Worm (Caenorhabditis elegans): ENCODE results near the gene fbxa-47.

ce11 chrIII:2233399-2233798, 1.1 kb upstream of the fbxa-47 start:
- TF ChIP-seq hlh-11 (tag; optimal IDR thresholded peaks at IDR 0.05) (no peak), ceh-20 (GFP tag; IDR thresholded peaks at IDR 0.05) (no peak), egl-27 (tag; optimal IDR thresholded peaks at IDR 0.05) (no peak), ctbp-1 (GFP tag; IDR thresholded peaks at IDR 0.05) (no peak), nhr-237 (tag; optimal IDR thresholded peaks at IDR 0.05) (no peak), lin-1 (GFP tag; IDR thresholded peaks at IDR 0.05) (no peak), unc-62 (GFP tag; optimal IDR thresholded peaks at IDR 0.05 in 1 of 2) (no peak), unc-62 (tag; optimal IDR thresholded peaks at IDR 0.05) (no peak), duxl-1 (tag; optimal IDR thresholded peaks at IDR 0.05; ENCODE audit: poor library complexity) (no peak), hlh-30 (tag; optimal IDR thresholded peaks at IDR 0.05; ENCODE audit: insufficient read depth) (no peak)

Data from whole organism, L4 larva.